Worm (Caenorhabditis elegans): ENCODE measurements around the gene Y37D8A.8.

Y37D8A.8 gene

ce11 chrIII:12831696-12832095 is 33.1 kb upstream of the Y37D8A.8 start:
- TF ChIP-seq blmp-1 (tag; optimal IDR thresholded peaks at IDR 0.05) (no peak), mls-2 (tag; optimal IDR thresholded peaks at IDR 0.05) (no peak), nhr-28 (tag; optimal IDR thresholded peaks at IDR 0.05) (no peak), ham-2 (GFP tag; optimal IDR thresholded peaks at IDR 0.05) (no peak), zip-8 (tag; optimal IDR thresholded peaks at IDR 0.05) (no peak), nhr-237 (tag; optimal IDR thresholded peaks at IDR 0.05) (no peak), M03D4.4 (tag; optimal IDR thresholded peaks at IDR 0.05) (no peak), sptf-1 (tag; optimal IDR thresholded peaks at IDR 0.05) (no peak), hlh-1 (tag; optimal IDR thresholded peaks at IDR 0.05) (no peak), bed-3 (GFP tag; optimal IDR thresholded peaks at IDR 0.05) (no peak)

DNA sequence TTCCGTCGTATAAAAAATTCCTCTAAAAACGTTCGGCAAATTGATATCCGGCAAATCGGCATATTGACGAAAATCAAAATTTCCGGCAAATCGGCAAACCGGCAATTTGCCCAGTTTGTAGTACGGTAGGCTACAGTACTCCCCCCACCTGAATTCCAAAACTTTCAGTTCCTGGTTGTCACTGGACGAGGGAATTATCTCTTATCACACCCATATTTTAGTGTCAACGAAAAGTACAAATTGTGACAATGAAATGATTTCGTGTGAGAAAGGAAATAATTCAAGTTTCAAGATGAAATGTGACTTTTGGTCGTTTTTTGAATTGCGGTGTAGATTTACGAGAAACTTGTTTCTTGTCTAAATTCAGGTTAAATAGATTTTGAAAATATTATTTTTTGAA is 31.7 kb upstream of the Y37D8A.8 start:
- no peak for TF ChIP-seq M03D4.4 (tag; optimal IDR thresholded peaks at IDR 0.05)
- TF ChIP-seq bed-3 (GFP tag; optimal IDR thresholded peaks at IDR 0.05), result no peak
- no peak for TF ChIP-seq blmp-1 (tag; optimal IDR thresholded peaks at IDR 0.05)
- TF ChIP-seq tbx-8 (GFP tag; optimal IDR thresholded peaks at IDR 0.05), result no peak
- TF ChIP-seq nhr-76 (tag; optimal IDR thresholded peaks at IDR 0.05), result no peak
- TF ChIP-seq ceh-83 (GFP tag; optimal IDR thresholded peaks at IDR 0.05), result no peak
- no peak for TF ChIP-seq sptf-1 (tag; optimal IDR thresholded peaks at IDR 0.05)
- no peak for TF ChIP-seq mep-1 (tag; optimal IDR thresholded peaks at IDR 0.05)
- no peak for TF ChIP-seq nhr-237 (tag; optimal IDR thresholded peaks at IDR 0.05)
- TF ChIP-seq ces-1 (GFP tag; optimal IDR thresholded peaks at IDR 0.05), result no peak

DNA sequence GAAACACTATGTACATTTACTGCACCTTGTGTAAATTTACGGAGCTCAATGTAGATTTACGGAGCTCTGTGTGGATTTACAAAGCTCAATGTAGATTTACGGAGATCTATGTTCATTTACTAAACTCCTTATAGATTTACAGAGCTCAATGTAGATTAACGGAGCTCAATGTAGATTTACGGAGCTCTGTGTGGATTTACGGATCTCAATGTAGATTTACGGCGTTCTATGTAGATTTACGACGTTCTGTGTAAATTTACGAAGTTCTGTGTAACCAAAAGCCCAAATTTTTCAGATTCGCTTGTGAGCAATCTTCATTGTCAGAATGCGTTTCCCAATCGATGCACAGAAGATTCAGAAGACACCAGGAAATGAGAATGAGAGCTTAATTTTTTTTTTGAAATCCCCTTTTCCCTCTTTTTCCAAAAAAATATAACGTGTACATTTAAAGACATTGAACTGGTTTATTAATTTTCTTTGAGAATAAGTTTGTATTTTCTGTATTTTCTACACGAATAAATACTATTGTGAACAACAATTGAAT is 27.9 kb upstream of the Y37D8A.8 start:
- no peak for TF ChIP-seq lin-32 (GFP tag; optimal IDR thresholded peaks at IDR 0.05)

DNA sequence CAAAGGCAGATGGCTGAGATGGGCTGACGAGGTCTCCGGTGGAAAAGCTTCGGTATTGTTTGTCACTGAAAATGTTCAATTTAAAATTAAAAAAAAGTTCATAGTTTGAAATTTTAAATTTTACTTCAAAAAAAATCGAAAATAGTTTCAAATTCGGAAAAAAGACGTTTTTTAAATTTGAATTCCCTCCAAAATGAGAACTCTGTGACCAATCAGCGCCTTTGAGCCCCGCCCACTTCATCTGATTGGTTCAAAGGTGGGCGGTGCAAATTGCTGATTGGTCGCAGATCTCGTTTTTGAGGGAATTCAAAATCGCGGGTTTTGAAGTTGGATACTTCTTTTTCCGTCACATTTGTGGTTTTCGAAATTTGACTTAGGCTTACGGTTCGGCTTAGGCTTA is 26.4 kb upstream of the Y37D8A.8 start:
- TF ChIP-seq ces-1 (GFP tag; optimal IDR thresholded peaks at IDR 0.05) (no peak), ham-2 (GFP tag; optimal IDR thresholded peaks at IDR 0.05) (no peak), nhr-2 (tag; optimal IDR thresholded peaks at IDR 0.05) (no peak), nhr-237 (tag; optimal IDR thresholded peaks at IDR 0.05) (no peak), cnd-1 (tag; optimal IDR thresholded peaks at IDR 0.05) (no peak), lin-13 (tag; optimal IDR thresholded peaks at IDR 0.05) (no peak), pha-4 (tag; optimal IDR thresholded peaks at IDR 0.05) (no peak), lsy-2 (tag; optimal IDR thresholded peaks at IDR 0.05) (no peak), mab-5 (tag; optimal IDR thresholded peaks at IDR 0.05) (no peak), M03D4.4 (tag; optimal IDR thresholded peaks at IDR 0.05) (no peak), zip-8 (tag; optimal IDR thresholded peaks at IDR 0.05) (no peak), flh-1 (GFP tag; optimal IDR thresholded peaks at IDR 0.05) (no peak), blmp-1 (tag; optimal IDR thresholded peaks at IDR 0.05) (no peak), ceh-43 (GFP tag; optimal IDR thresholded peaks at IDR 0.05) (no peak)

DNA sequence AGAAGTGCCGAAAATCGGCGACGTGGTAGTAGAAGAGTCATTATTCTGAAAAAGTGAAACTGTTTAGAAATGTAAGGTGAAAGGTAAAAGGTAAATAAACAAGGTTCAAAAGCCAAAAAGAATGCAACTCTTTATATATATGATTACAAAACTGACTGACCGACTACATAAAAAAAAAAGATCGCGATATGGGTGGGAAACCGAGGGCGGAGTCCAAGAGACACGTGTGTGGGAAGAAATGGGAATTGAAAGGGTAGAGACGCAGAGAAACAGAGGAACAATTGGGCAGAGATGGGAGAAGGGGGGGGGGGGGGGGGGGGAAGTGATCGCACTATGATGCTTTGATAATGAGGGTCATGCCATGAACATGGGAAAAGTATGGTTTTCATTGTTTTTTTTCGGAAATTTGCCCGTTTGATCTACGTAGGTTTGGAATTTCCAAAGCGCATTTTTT is 25.8 kb upstream of the Y37D8A.8 start, which contains the start of gene Y37D8A.4:
Gene Y37D8A.4, minus strand, starts transcription at position 51 of the 454 bp plus-strand sequence.
- no peak for TF ChIP-seq nhr-76 (tag; optimal IDR thresholded peaks at IDR 0.05)
- TF ChIP-seq drap-1 (GFP tag; optimal IDR thresholded peaks at IDR 0.05), result no peak
- no peak for TF ChIP-seq lin-32 (GFP tag; optimal IDR thresholded peaks at IDR 0.05)
- no peak for TF ChIP-seq ham-2 (GFP tag; optimal IDR thresholded peaks at IDR 0.05)
- TF ChIP-seq ceh-39 (tag; optimal IDR thresholded peaks at IDR 0.05), result no peak
- TF ChIP-seq ztf-11 (tag; optimal IDR thresholded peaks at IDR 0.05), result no peak
- no peak for TF ChIP-seq blmp-1 (tag; optimal IDR thresholded peaks at IDR 0.05)
- no peak for TF ChIP-seq pha-4 (tag; optimal IDR thresholded peaks at IDR 0.05)
- TF ChIP-seq nhr-2 (tag; optimal IDR thresholded peaks at IDR 0.05), result no peak
- TF ChIP-seq unc-62 (GFP tag; optimal IDR thresholded peaks at IDR 0.05), result no peak

DNA sequence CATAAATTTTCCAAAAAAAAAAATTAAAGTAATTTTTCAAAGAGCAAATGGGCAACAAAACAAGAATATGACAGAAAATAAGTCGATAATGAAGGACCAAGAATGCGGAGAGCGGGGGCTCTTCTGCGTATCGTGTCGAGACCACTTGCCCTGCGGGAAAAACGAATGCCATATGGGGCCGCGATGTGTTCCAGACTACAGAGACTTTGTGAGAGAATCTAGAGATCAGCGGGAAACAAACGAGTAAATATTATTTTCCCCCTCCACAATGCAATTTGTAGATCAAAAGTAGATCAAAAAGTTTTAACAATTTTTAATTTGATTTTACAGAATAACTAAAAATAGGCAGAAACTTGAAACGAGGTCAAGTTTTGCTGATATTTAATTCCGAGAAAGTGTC is 24.5 kb upstream of the Y37D8A.8 start:
- TF ChIP-seq mls-2 (tag; optimal IDR thresholded peaks at IDR 0.05) (no peak), elt-3 (tag; optimal IDR thresholded peaks at IDR 0.05) (no peak), cnd-1 (tag; optimal IDR thresholded peaks at IDR 0.05) (no peak), ztf-11 (tag; optimal IDR thresholded peaks at IDR 0.05) (no peak), bed-3 (GFP tag; optimal IDR thresholded peaks at IDR 0.05) (no peak), sem-2 (GFP tag; optimal IDR thresholded peaks at IDR 0.05) (no peak), snpc-4 (tag; optimal IDR thresholded peaks at IDR 0.05) (no peak), elt-1 (tag; optimal IDR thresholded peaks at IDR 0.05; ENCODE audit: borderline replicate concordance, insufficient read depth) (no peak), ham-2 (GFP tag; optimal IDR thresholded peaks at IDR 0.05) (no peak)

Measured in whole organism, mixed stage, embryonic.